Worm (Caenorhabditis elegans) whole organism, L2 larva: Measurements from ENCODE around the gene srlf-34.

Source experiments
- C34F6.9 ChIP-seq: fragments of 150-350 bp; optimal IDR thresholded peaks from 2 replicates; lab custom pipeline; 2014; ENCODE audit warnings: missing biosample characterization, missing genetic modification characterization
- F13H6.1 ChIP-seq: sonication (generic microtip); optimal IDR thresholded peaks from 2 replicates; lab custom pipeline; 2016; ENCODE audit warnings: missing genetic modification characterization, missing compliant biosample characterization
- R02D3.7 ChIP-seq: fragments of 150-350 bp; optimal IDR thresholded peaks from 2 replicates; lab custom pipeline; 2014; ENCODE audit warnings: missing biosample characterization, missing genetic modification characterization
- Y55F3AM.14 ChIP-seq: fragments of 200-800 bp; sonication (Bioruptor generic); optimal IDR thresholded peaks from 2 replicates; lab custom pipeline; 2018; ENCODE audit warnings: mild to moderate bottlenecking, missing genetic modification characterization, missing compliant biosample characterization
- ZK546.5 ChIP-seq: sonication (generic microtip); optimal IDR thresholded peaks from 2 replicates; lab custom pipeline; 2017; ENCODE audit warnings: missing biosample characterization, missing genetic modification characterization
- alr-1 ChIP-seq: fragments of 150-350 bp; optimal IDR thresholded peaks from 2 replicates; lab custom pipeline; 2014; ENCODE audit warnings: missing biosample characterization, missing genetic modification characterization
- aly-2 ChIP-seq: fragments of 150-350 bp; optimal IDR thresholded peaks from 2 replicates; lab custom pipeline; 2014; ENCODE audit warnings: missing biosample characterization, missing genetic modification characterization
- ama-1 ChIP-seq: fragments of 150-350 bp; optimal IDR thresholded peaks from 2 replicates; lab custom pipeline; 2018; ENCODE audit warnings: inconsistent platforms
- blmp-1 ChIP-seq: sonication (generic microtip); optimal IDR thresholded peaks from 2 replicates; lab custom pipeline; 2017; ENCODE audit warnings: missing genetic modification characterization, mild to moderate bottlenecking, missing compliant biosample characterization, antibody characterized with exemption, moderate library complexity; ENCODE audit not compliant: insufficient read depth
- ceh-16 ChIP-seq: fragments of 150-350 bp; optimal IDR thresholded peaks from 2 replicates; lab custom pipeline; 2014; ENCODE audit warnings: missing biosample characterization, missing genetic modification characterization
- ceh-82 ChIP-seq: fragments of 150-350 bp; optimal IDR thresholded peaks from 2 replicates; lab custom pipeline; 2014; ENCODE audit warnings: missing biosample characterization, missing genetic modification characterization
- crh-2 ChIP-seq: sonication (generic microtip); optimal IDR thresholded peaks from 2 replicates; lab custom pipeline; 2017; ENCODE audit warnings: missing biosample characterization, missing genetic modification characterization
- dmd-4 ChIP-seq: sonication (generic microtip); optimal IDR thresholded peaks from 2 replicates; lab custom pipeline; 2017; ENCODE audit warnings: missing biosample characterization, missing genetic modification characterization
- egl-27 ChIP-seq: sonication (generic microtip); optimal IDR thresholded peaks from 3 replicates; lab custom pipeline; 2017; ENCODE audit warnings: missing biosample characterization, missing genetic modification reagents, missing genetic modification characterization
- elt-3 ChIP-seq: sonication (generic microtip); optimal IDR thresholded peaks from 2 replicates; lab custom pipeline; 2017; ENCODE audit warnings: missing biosample characterization, missing genetic modification characterization
- fos-1 ChIP-seq: fragments of 150-350 bp; optimal IDR thresholded peaks from 2 replicates; lab custom pipeline; 2014; ENCODE audit warnings: missing biosample characterization, missing genetic modification characterization
- gmeb-1 ChIP-seq: fragments of 150-350 bp; optimal IDR thresholded peaks from 2 replicates; lab custom pipeline; 2014; ENCODE audit warnings: missing biosample characterization, missing genetic modification characterization
- lin-11 ChIP-seq: fragments of 150-350 bp; sonication (generic microtip); optimal IDR thresholded peaks from 2 replicates; lab custom pipeline; 2014; ENCODE audit warnings: missing biosample characterization, missing genetic modification characterization, inconsistent platforms, mixed read lengths
- lin-13 ChIP-seq: fragments of 150-350 bp; optimal IDR thresholded peaks from 2 replicates; lab custom pipeline; 2014; ENCODE audit warnings: missing biosample characterization, missing genetic modification reagents, missing genetic modification characterization
- lin-39 ChIP-seq: fragments of 150-350 bp; optimal IDR thresholded peaks from 2 replicates; lab custom pipeline; 2014; ENCODE audit warnings: missing biosample characterization, missing genetic modification reagents, missing genetic modification characterization
- lsy-2 ChIP-seq, 2 experiments: fragments of 150-350 bp in 1 of 2; sonication (generic microtip) in 1 of 2; optimal IDR thresholded peaks; 2 replicates each; lab custom pipeline; 2014 to 2017; ENCODE audit warnings: missing biosample characterization in 2 of 2, missing genetic modification characterization in 2 of 2
- mab-5 ChIP-seq: fragments of 150-350 bp; optimal IDR thresholded peaks from 2 replicates; lab custom pipeline; 2014; ENCODE audit warnings: missing biosample characterization, missing genetic modification characterization
- mdl-1 ChIP-seq, 2 experiments: fragments of 150-350 bp in 1 of 2; sonication (generic microtip) in 1 of 2; optimal IDR thresholded peaks; 2 replicates each; lab custom pipeline; 2017; ENCODE audit warnings: missing biosample characterization in 2 of 2, missing genetic modification characterization in 2 of 2
- nhr-10 ChIP-seq: sonication (generic microtip); optimal IDR thresholded peaks from 2 replicates; lab custom pipeline; 2017; ENCODE audit warnings: missing biosample characterization, missing genetic modification characterization
- nhr-11 ChIP-seq: fragments of 150-350 bp; optimal IDR thresholded peaks from 2 replicates; lab custom pipeline; 2014; ENCODE audit warnings: missing biosample characterization, missing genetic modification characterization
- nhr-129 ChIP-seq: fragments of 150-350 bp; optimal IDR thresholded peaks from 2 replicates; lab custom pipeline; 2014; ENCODE audit warnings: missing biosample characterization, missing genetic modification characterization
- nhr-21 ChIP-seq: fragments of 150-350 bp; optimal IDR thresholded peaks from 2 replicates; lab custom pipeline; 2014; ENCODE audit warnings: missing biosample characterization, missing genetic modification characterization
- nhr-23 ChIP-seq: fragments of 150-350 bp; optimal IDR thresholded peaks from 2 replicates; lab custom pipeline; 2014; ENCODE audit warnings: missing biosample characterization, missing genetic modification reagents, missing genetic modification characterization
- nhr-237 ChIP-seq: fragments of 150-350 bp; optimal IDR thresholded peaks from 2 replicates; lab custom pipeline; 2014; ENCODE audit warnings: missing biosample characterization, missing genetic modification characterization
- nhr-25 ChIP-seq: fragments of 150-350 bp; sonication (generic microtip); optimal IDR thresholded peaks from 3 replicates; lab custom pipeline; 2014; ENCODE audit warnings: missing biosample characterization, missing genetic modification characterization
- nhr-77 ChIP-seq: fragments of 150-350 bp; optimal IDR thresholded peaks from 2 replicates; lab custom pipeline; 2014; ENCODE audit warnings: missing biosample characterization, missing genetic modification characterization
- peb-1 ChIP-seq: fragments of 150-350 bp; optimal IDR thresholded peaks from 2 replicates; lab custom pipeline; 2014; ENCODE audit warnings: missing biosample characterization, missing genetic modification characterization
- skn-1 ChIP-seq: sonication (generic microtip); optimal IDR thresholded peaks from 2 replicates; lab custom pipeline; 2017; ENCODE audit warnings: missing biosample characterization, missing genetic modification characterization
- sma-3 ChIP-seq: sonication (generic microtip); optimal IDR thresholded peaks from 2 replicates; lab custom pipeline; 2016; ENCODE audit warnings: missing genetic modification reagents, missing genetic modification characterization, missing compliant biosample characterization
- sma-9 ChIP-seq, 2 experiments: fragments of 150-350 bp in 1 of 2; sonication (generic microtip) in 1 of 2; optimal IDR thresholded peaks; 2 replicates each; lab custom pipeline; 2014 to 2016; ENCODE audit warnings: missing genetic modification characterization in 2 of 2, mild to moderate bottlenecking in 1 of 2, missing biosample characterization in 1 of 2, missing compliant biosample characterization in 1 of 2, missing genetic modification reagents in 1 of 2, moderate library complexity in 1 of 2
- snpc-4 ChIP-seq: fragments of 150-350 bp; optimal IDR thresholded peaks from 2 replicates; lab custom pipeline; 2014; ENCODE audit warnings: missing biosample characterization, missing genetic modification characterization
- unc-39 ChIP-seq: fragments of 150-350 bp; optimal IDR thresholded peaks from 2 replicates; lab custom pipeline; 2014; ENCODE audit warnings: missing biosample characterization, missing genetic modification characterization
- unc-55 ChIP-seq: fragments of 150-350 bp; sonication (generic microtip); optimal IDR thresholded peaks from 3 replicates; lab custom pipeline; 2014; ENCODE audit warnings: missing biosample characterization, missing genetic modification reagents, missing genetic modification characterization
- unc-62 ChIP-seq: fragments of 150-350 bp; optimal IDR thresholded peaks from 2 replicates; lab custom pipeline; 2014; ENCODE audit warnings: missing biosample characterization, missing genetic modification reagents, missing genetic modification characterization
- zag-1 ChIP-seq: fragments of 150-350 bp; optimal IDR thresholded peaks from 2 replicates; lab custom pipeline; 2014; ENCODE audit warnings: missing biosample characterization, missing genetic modification characterization
- ztf-1 ChIP-seq: fragments of 200-800 bp; sonication (Bioruptor generic); conservative IDR thresholded peaks from 2 replicates; pipeline ENCODE4 v1.3.6; 2022; ENCODE audit warnings: missing genetic modification characterization, missing compliant biosample characterization
- ztf-11 ChIP-seq: sonication (generic microtip); optimal IDR thresholded peaks from 2 replicates; lab custom pipeline; 2017; ENCODE audit warnings: missing biosample characterization, missing genetic modification characterization
- ztf-4 ChIP-seq: fragments of 150-350 bp; optimal IDR thresholded peaks from 2 replicates; lab custom pipeline; 2014; ENCODE audit warnings: missing biosample characterization, missing genetic modification characterization

Gene srlf-34

ce11 chrII:10303663-10304115 lies 8.4 kb upstream of the srlf-34 start, which contains the start of gene vha-9:
vha-9 (minus strand) TSS chrII:10303713.
- TF ChIP-seq blmp-1 (tag; lab: Kevin White, UChicago) = peak; percentile 38
- peak; percentile 80 for TF ChIP-seq sma-9 (GFP tag; optimal IDR thresholded peaks at IDR 0.05; lab: Kevin White, UChicago)
- TF ChIP-seq sma-9 (tag; optimal IDR thresholded peaks at IDR 0.05; lab: Kevin White, UChicago) = no peak
- peak; percentile 9 for TF ChIP-seq mab-5 (tag; lab: Kevin White, UChicago)
- no peak for TF ChIP-seq ztf-11 (tag; lab: Kevin White, UChicago)
- TF ChIP-seq ztf-1 (GFP tag; lab: Robert Waterston, UW) = no peak
- no peak for TF ChIP-seq unc-62 (GFP tag; lab: Kevin White, UChicago)
- no peak for TF ChIP-seq lin-39 (tag; lab: Kevin White, UChicago)
- peak; percentile 83 for TF ChIP-seq lin-11 (tag; lab: Kevin White, UChicago)
- no peak for TF ChIP-seq egl-27 (tag; lab: Kevin White, UChicago)
- TF ChIP-seq gmeb-1 (tag; lab: Kevin White, UChicago) = peak; percentile 81
- no peak for TF ChIP-seq mdl-1 (tag; optimal IDR thresholded peaks at IDR 0.05; lab: Kevin White, UChicago)
- peak; percentile 77 for TF ChIP-seq F13H6.1
- TF ChIP-seq elt-3 (tag; lab: Kevin White, UChicago) = no peak
- no peak for TF ChIP-seq ceh-16 (tag; lab: Kevin White, UChicago)
- TF ChIP-seq unc-39 (tag; lab: Kevin White, UChicago) = no peak
- TF ChIP-seq ama-1 (lab: Kevin White, UChicago) = peak; percentile 44
- TF ChIP-seq nhr-237 = no peak
- no peak for TF ChIP-seq nhr-25
- TF ChIP-seq unc-55 (GFP tag; lab: Kevin White, UChicago) = peak; percentile 86
- no peak for TF ChIP-seq nhr-10 (tag; lab: Kevin White, UChicago)
- peak; percentile 71 for TF ChIP-seq C34F6.9
- TF ChIP-seq Y55F3AM.14 (GFP tag; lab: Kevin White, UChicago) = no peak
- peak; percentile 63 for TF ChIP-seq ztf-4 (tag; lab: Kevin White, UChicago)
- TF ChIP-seq R02D3.7 (tag; lab: Kevin White, UChicago) = no peak
- TF ChIP-seq sma-3 = peak; percentile 76
- peak; percentile 40 for TF ChIP-seq nhr-129 (tag; lab: Kevin White, UChicago)
- TF ChIP-seq dmd-4 (tag; lab: Kevin White, UChicago) = no peak
- TF ChIP-seq lin-13 (GFP tag; lab: Kevin White, UChicago) = peak; percentile 79
- peak; percentile 36 for TF ChIP-seq nhr-21 (tag; lab: Kevin White, UChicago)
- peak; percentile 13 to 76 for TF ChIP-seq lsy-2 (tag; optimal IDR thresholded peaks at IDR 0.05; lab: Kevin White, UChicago)
- no peak for TF ChIP-seq peb-1
- TF ChIP-seq aly-2 (tag; lab: Kevin White, UChicago) = no peak
- TF ChIP-seq fos-1 = peak; percentile 38
- TF ChIP-seq nhr-77 (tag; lab: Kevin White, UChicago) = no peak
- no peak for TF ChIP-seq ceh-82 (tag; lab: Kevin White, UChicago)
- TF ChIP-seq crh-2 = peak; percentile 69
- TF ChIP-seq snpc-4 (tag; lab: Kevin White, UChicago) = peak; percentile 39
- no peak for TF ChIP-seq alr-1 (tag; lab: Kevin White, UChicago)
- TF ChIP-seq skn-1 (tag; lab: Kevin White, UChicago) = peak; percentile 51
- TF ChIP-seq nhr-23 (tag; lab: Kevin White, UChicago) = no peak
- no peak for TF ChIP-seq zag-1
- TF ChIP-seq ZK546.5 (tag; lab: Kevin White, UChicago) = no peak
- TF ChIP-seq nhr-11 (tag; lab: Kevin White, UChicago) = no peak
- TF ChIP-seq, all 48 proteins: peak for 19

ce11 chrII:10308726-10309125 lies 3.4 kb upstream of the srlf-34 start, which contains the start of gene gcy-4:
gcy-4 (minus strand) TSS chrII:10308826.
- no peak for TF ChIP-seq blmp-1 (tag; lab: Kevin White, UChicago)
- TF ChIP-seq C34F6.9 = no peak
- TF ChIP-seq ama-1 (lab: Kevin White, UChicago) = no peak
- no peak for TF ChIP-seq gmeb-1 (tag; lab: Kevin White, UChicago)
